Worm (Caenorhabditis elegans): Measurements from ENCODE around the gene fem-2.

The fem-2 gene

DNA sequence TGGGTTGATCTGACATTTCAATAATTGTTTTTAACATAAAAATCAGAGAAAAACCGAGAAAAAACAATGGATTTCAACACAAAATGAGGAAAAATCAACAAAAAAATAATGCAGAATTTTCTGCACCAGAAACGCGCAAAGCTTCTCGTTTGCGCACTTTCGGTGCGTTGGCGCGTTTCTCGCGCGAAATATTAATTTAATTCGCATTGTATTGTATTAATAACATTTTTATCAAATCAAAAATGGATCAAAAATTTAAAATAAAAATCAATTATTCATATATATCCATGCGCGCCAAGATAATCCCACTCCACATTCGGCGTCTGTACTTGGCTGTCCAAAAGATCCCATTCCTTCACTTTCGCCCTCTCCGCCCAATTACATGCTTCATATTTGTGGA, at the start of gene fem-2 (continued):
- TF ChIP-seq snpc-4 (tag; optimal IDR thresholded peaks at IDR 0.05) (no peak), pqm-1 (tag; optimal IDR thresholded peaks at IDR 0.05) (no peak), mef-2 (tag; optimal IDR thresholded peaks at IDR 0.05) (no peak), nhr-90 (tag; optimal IDR thresholded peaks at IDR 0.05; ENCODE audit: poor library complexity) (peak; percentile 57), C16A3.4 (tag; optimal IDR thresholded peaks at IDR 0.05) (peak; percentile 46), tbx-2 (tag; optimal IDR thresholded peaks at IDR 0.05) (peak; percentile 43), swsn-7 (tag; optimal IDR thresholded peaks at IDR 0.05) (peak; percentile 52), jun-1 (tag; optimal IDR thresholded peaks at IDR 0.05) (no peak), nhr-237 (tag; optimal IDR thresholded peaks at IDR 0.05) (no peak), alr-1 (tag; optimal IDR thresholded peaks at IDR 0.05; ENCODE audit: borderline replicate concordance) (no peak), skn-1 (tag; optimal IDR thresholded peaks at IDR 0.05) (no peak), hlh-17 (GFP tag; optimal IDR thresholded peaks at IDR 0.05; ENCODE audit: borderline replicate concordance) (no peak), unc-86 (tag; optimal IDR thresholded peaks at IDR 0.05) (peak; percentile 5), hpl-2 (GFP tag; optimal IDR thresholded peaks at IDR 0.05) (no peak), unc-130 (tag; optimal IDR thresholded peaks at IDR 0.05) (peak; percentile 22), ceh-88 (GFP tag; IDR thresholded peaks at IDR 0.05) (no peak), blmp-1 (tag; optimal IDR thresholded peaks at IDR 0.05) (peak; percentile 42), unc-62 (GFP tag; optimal IDR thresholded peaks at IDR 0.05) (no peak), mab-9 (GFP tag; IDR thresholded peaks at IDR 0.05) (no peak), dsc-1 (tag; optimal IDR thresholded peaks at IDR 0.05) (peak; percentile 16), fos-1 (tag; optimal IDR thresholded peaks at IDR 0.05) (no peak), lir-3 (tag; optimal IDR thresholded peaks at IDR 0.05; ENCODE audit: poor library complexity) (no peak), mdl-1 (tag; optimal IDR thresholded peaks at IDR 0.05) (peak in 1 of 2 experiments; percentile 15), lin-35 (GFP tag; optimal IDR thresholded peaks at IDR 0.05) (peak; percentile 58 to 67), nhr-11 (tag; optimal IDR thresholded peaks at IDR 0.05) (no peak), C04F5.9 (tag; optimal IDR thresholded peaks at IDR 0.05) (no peak), nhr-47 (tag; optimal IDR thresholded peaks at IDR 0.05) (peak; percentile 66), sox-4 (tag; optimal IDR thresholded peaks at IDR 0.05) (peak; percentile 6), fkh-8 (tag; optimal IDR thresholded peaks at IDR 0.05) (peak; percentile 1), Y116A8C.19 (tag; optimal IDR thresholded peaks at IDR 0.05; ENCODE audit: borderline replicate concordance) (no peak), snu-23 (GFP tag; optimal IDR thresholded peaks at IDR 0.05) (peak; percentile 62)

DNA sequence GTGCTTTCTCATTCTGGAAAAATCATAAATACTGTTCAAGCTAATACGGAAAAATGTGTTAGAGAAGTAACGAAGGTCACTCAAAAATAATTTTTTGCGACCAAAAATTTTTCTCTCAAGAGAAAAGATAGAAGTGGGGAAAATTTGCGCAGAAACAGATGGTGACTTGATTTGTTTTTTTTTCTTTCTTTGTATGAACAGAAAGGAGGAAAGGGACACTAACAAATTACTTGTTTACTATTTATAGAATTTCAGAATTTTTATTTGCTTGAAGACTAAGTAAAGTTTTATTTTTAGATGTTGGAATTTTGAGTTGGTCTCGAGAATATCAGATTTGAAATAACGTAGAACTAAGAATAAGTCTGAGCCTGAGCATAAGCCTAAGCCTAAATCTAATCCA, 48.9 kb upstream of the fem-2 start, which contains the start of gene W02B3.4:
TSS of gene W02B3.4 (minus strand) at position 101 of the 400 bp plus-strand sequence.
- peak; percentile 33 for TF ChIP-seq dsc-1 (tag; optimal IDR thresholded peaks at IDR 0.05)
- no peak for TF ChIP-seq hpl-2 (GFP tag; optimal IDR thresholded peaks at IDR 0.05)
- no peak for TF ChIP-seq mef-2 (tag; optimal IDR thresholded peaks at IDR 0.05)
- TF ChIP-seq blmp-1 (tag; optimal IDR thresholded peaks at IDR 0.05), result no peak
- no peak for TF ChIP-seq nhr-12 (tag; optimal IDR thresholded peaks at IDR 0.05)
- TF ChIP-seq ceh-82 (tag; optimal IDR thresholded peaks at IDR 0.05), result no peak

DNA sequence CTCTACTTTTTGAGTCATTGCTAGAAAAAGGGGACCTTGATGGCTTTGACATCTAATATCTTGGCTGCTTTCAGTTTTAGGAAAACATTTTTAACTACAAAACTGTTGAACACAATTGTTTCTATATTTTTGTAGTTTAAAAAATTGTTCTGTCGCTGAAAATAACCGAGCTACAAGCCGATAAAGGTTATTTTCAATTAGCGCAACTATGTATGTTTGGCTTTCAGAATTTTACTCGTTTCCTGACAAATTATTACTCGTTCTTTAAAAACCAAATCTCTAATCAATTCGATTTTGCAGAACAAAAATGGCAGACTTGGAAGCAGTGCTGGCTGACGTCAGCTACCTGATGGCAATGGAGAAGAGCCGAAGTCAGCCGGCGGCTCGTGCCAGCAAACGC, 41.4 kb upstream of the fem-2 start, which contains the start of gene grk-2:
TSS of gene grk-2 (plus strand) at position 301 of the 400 bp plus-strand sequence.
- TF ChIP-seq aha-1 (tag; optimal IDR thresholded peaks at IDR 0.05), result no peak
- no peak for TF ChIP-seq lir-3 (tag; optimal IDR thresholded peaks at IDR 0.05; ENCODE audit: poor library complexity)
- TF ChIP-seq C16A3.4 (tag; optimal IDR thresholded peaks at IDR 0.05), result no peak
- no peak for TF ChIP-seq hpl-2 (GFP tag; optimal IDR thresholded peaks at IDR 0.05)
- TF ChIP-seq snpc-4 (tag; optimal IDR thresholded peaks at IDR 0.05), result no peak
- TF ChIP-seq efl-3 (GFP tag; optimal IDR thresholded peaks at IDR 0.05), result no peak
- no peak for TF ChIP-seq sptf-1 (tag; optimal IDR thresholded peaks at IDR 0.05)
- TF ChIP-seq dsc-1 (tag; optimal IDR thresholded peaks at IDR 0.05), result no peak

DNA sequence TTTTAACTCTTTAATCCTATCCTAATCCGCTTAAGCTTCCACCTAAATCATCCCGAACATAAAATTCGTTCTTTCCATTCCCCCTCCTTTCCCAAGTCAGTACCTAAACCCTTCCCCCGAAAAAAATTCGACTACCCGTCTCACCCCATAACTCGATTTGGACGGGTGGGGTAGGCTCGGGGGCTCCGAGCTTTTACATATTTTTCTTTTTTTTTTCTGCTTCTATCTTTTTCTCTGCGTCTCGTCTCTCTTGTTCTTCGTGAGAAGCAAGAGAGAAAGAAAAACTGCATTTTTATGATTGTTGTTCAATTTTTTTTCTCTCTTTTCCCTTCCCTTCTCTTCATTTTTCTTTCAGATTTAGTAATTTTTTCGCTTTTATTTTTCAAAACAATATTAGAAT, 41.0 kb upstream of the fem-2 start:
- no peak for TF ChIP-seq pqm-1 (tag; optimal IDR thresholded peaks at IDR 0.05)
- no peak for TF ChIP-seq skn-1 (tag; optimal IDR thresholded peaks at IDR 0.05)
- TF ChIP-seq swsn-7 (tag; optimal IDR thresholded peaks at IDR 0.05), result no peak
- TF ChIP-seq tlp-1 (tag; optimal IDR thresholded peaks at IDR 0.05), result no peak
- TF ChIP-seq unc-30 (tag; optimal IDR thresholded peaks at IDR 0.05), result no peak
- no peak for TF ChIP-seq nhr-19 (GFP tag; conservative IDR thresholded peaks at IDR 0.05)
- no peak for TF ChIP-seq vab-15 (tag; optimal IDR thresholded peaks at IDR 0.05)
- TF ChIP-seq Y116A8C.19 (tag; optimal IDR thresholded peaks at IDR 0.05; ENCODE audit: borderline replicate concordance), result no peak
- no peak for TF ChIP-seq hlh-17 (GFP tag; optimal IDR thresholded peaks at IDR 0.05; ENCODE audit: borderline replicate concordance)
- TF ChIP-seq lin-35 (GFP tag; optimal IDR thresholded peaks at IDR 0.05), result no peak
- no peak for TF ChIP-seq irx-1 (tag; optimal IDR thresholded peaks at IDR 0.05)
- TF ChIP-seq nhr-85 (tag), result no peak
- no peak for TF ChIP-seq ztf-4 (tag; optimal IDR thresholded peaks at IDR 0.05)
- TF ChIP-seq alr-1 (tag; optimal IDR thresholded peaks at IDR 0.05; ENCODE audit: borderline replicate concordance), result no peak
- no peak for TF ChIP-seq mep-1 (tag; optimal IDR thresholded peaks at IDR 0.05)
- no peak for TF ChIP-seq grh-1 (GFP tag; IDR thresholded peaks at IDR 0.05)
- TF ChIP-seq nhr-90 (tag; optimal IDR thresholded peaks at IDR 0.05; ENCODE audit: poor library complexity), result no peak
- TF ChIP-seq fkh-10 (GFP tag; optimal IDR thresholded peaks at IDR 0.05), result peak; percentile 47
- no peak for TF ChIP-seq nhr-20 (tag; optimal IDR thresholded peaks at IDR 0.05)
- TF ChIP-seq aly-2 (tag; optimal IDR thresholded peaks at IDR 0.05), result no peak

All from whole organism, L1 larva.